Worm (Caenorhabditis elegans) whole organism, early embryonic: ENCODE results near the gene F16G10.11.

Experiments used
- B0310.2 ChIP-seq: sonication (generic microtip); optimal IDR thresholded peaks from 2 replicates; lab custom pipeline; 2016; ENCODE audit warnings: mild to moderate bottlenecking, missing genetic modification characterization, missing compliant biosample characterization
- F13C5.2 ChIP-seq: sonication (generic microtip); optimal IDR thresholded peaks from 2 replicates; lab custom pipeline; 2017; ENCODE audit warnings: mild to moderate bottlenecking, missing genetic modification characterization, inconsistent platforms, missing compliant biosample characterization
- aly-1 ChIP-seq: sonication (generic microtip); optimal IDR thresholded peaks from 2 replicates; lab custom pipeline; 2016; ENCODE audit warnings: missing genetic modification characterization, missing compliant biosample characterization
- ama-1 ChIP-seq: fragments of 150-350 bp; optimal IDR thresholded peaks from 2 replicates; lab custom pipeline; 2014
- ceh-13 ChIP-seq: fragments of 200-800 bp; sonication (Bioruptor generic); optimal IDR thresholded peaks from 2 replicates; lab custom pipeline; 2018; ENCODE audit warnings: mild to moderate bottlenecking, missing genetic modification characterization, missing compliant biosample characterization
- ceh-36 ChIP-seq: sonication (generic microtip); optimal IDR thresholded peaks from 2 replicates; lab custom pipeline; 2016; ENCODE audit warnings: missing genetic modification characterization, inconsistent platforms, missing compliant biosample characterization
- ets-7 ChIP-seq: sonication (generic microtip); optimal IDR thresholded peaks from 2 replicates; lab custom pipeline; 2016; ENCODE audit warnings: missing genotype, missing genetic modification characterization, missing compliant biosample characterization
- flt-1 ChIP-seq: fragments of 200-800 bp; sonication (Bioruptor generic); IDR thresholded peaks from 2 replicates; pipeline ENCODE4 v1.3.6; 2022; ENCODE audit warnings: missing genetic modification characterization, missing compliant biosample characterization
- hmbx-1 ChIP-seq: sonication (generic microtip); optimal IDR thresholded peaks from 2 replicates; lab custom pipeline; 2016; ENCODE audit warnings: mild to moderate bottlenecking, missing genetic modification characterization, missing compliant biosample characterization
- hmg-4 ChIP-seq: fragments of 200-800 bp; sonication (Bioruptor generic); optimal IDR thresholded peaks from 2 replicates; lab custom pipeline; 2018; ENCODE audit warnings: mild to moderate bottlenecking, missing genetic modification characterization, missing compliant biosample characterization
- hnd-1 ChIP-seq: sonication (generic microtip); optimal IDR thresholded peaks from 2 replicates; lab custom pipeline; 2016; ENCODE audit warnings: missing genetic modification characterization, missing compliant biosample characterization
- pes-1 ChIP-seq: fragments of 200-800 bp; sonication (Bioruptor generic); IDR thresholded peaks from 2 replicates; pipeline ENCODE4 v1.3.6; 2022; ENCODE audit warnings: missing genetic modification reagents, missing genetic modification characterization, missing compliant biosample characterization
- scrt-1 ChIP-seq: fragments of 200-800 bp; sonication (Bioruptor generic); IDR thresholded peaks from 2 replicates; pipeline ENCODE4 v1.3.6; 2022; ENCODE audit warnings: missing genetic modification characterization, missing compliant biosample characterization
- sea-1 ChIP-seq: fragments of 200-800 bp; sonication (Bioruptor generic); conservative IDR thresholded peaks from 2 replicates; pipeline ENCODE4 v1.3.6; 2022; ENCODE audit warnings: missing genetic modification characterization, missing compliant biosample characterization
- tbx-11 ChIP-seq: fragments of 200-800 bp; sonication (Bioruptor generic); IDR thresholded peaks from 2 replicates; pipeline ENCODE4 v1.3.6; 2022; ENCODE audit warnings: missing genetic modification characterization, missing compliant biosample characterization
- tbx-37 ChIP-seq: fragments of 200-800 bp; sonication (Bioruptor generic); conservative IDR thresholded peaks from 2 replicates; pipeline ENCODE4 v1.3.6; 2022; ENCODE audit warnings: missing genetic modification reagents, missing genetic modification characterization, missing compliant biosample characterization
- tra-4 ChIP-seq: sonication (generic microtip); optimal IDR thresholded peaks from 2 replicates; lab custom pipeline; 2017; ENCODE audit warnings: missing genetic modification characterization, missing compliant biosample characterization

The F16G10.11 gene

ce11 chrII:2374973-2375372, 18.7 kb downstream of the F16G10.11 start, which contains the start of gene F16G10.2:
Gene F16G10.2, plus strand, starts transcription at chrII:2375273.
- no peak for TF ChIP-seq tbx-11 (GFP tag; lab: Robert Waterston, UW)
- no peak for TF ChIP-seq tbx-37 (GFP tag; lab: Robert Waterston, UW)
- TF ChIP-seq flt-1, result no peak
- no peak for TF ChIP-seq F13C5.2 (tag; lab: Kevin White, UChicago)
- TF ChIP-seq hmbx-1 (tag; lab: Kevin White, UChicago), result no peak
- no peak for TF ChIP-seq ceh-36 (tag; lab: Kevin White, UChicago)
- no peak for TF ChIP-seq pes-1
- TF ChIP-seq scrt-1, result no peak
- no peak for TF ChIP-seq hmg-4 (GFP tag; lab: Kevin White, UChicago)
- no peak for TF ChIP-seq hnd-1
- TF ChIP-seq ets-7, result no peak
- no peak for TF ChIP-seq aly-1 (tag; lab: Kevin White, UChicago)
- no peak for TF ChIP-seq sea-1 (GFP tag; lab: Robert Waterston, UW)
- TF ChIP-seq B0310.2 (tag; lab: Kevin White, UChicago), result no peak
- no peak for TF ChIP-seq tra-4 (tag; lab: Kevin White, UChicago)
- no peak for TF ChIP-seq ceh-13 (GFP tag; lab: Kevin White, UChicago)
- no peak for TF ChIP-seq ama-1

- TF ChIP-seq ceh-36 (tag; lab: Kevin White, UChicago), result no peak
- TF ChIP-seq ama-1, result no peak
- TF ChIP-seq hnd-1, result no peak
- no peak for TF ChIP-seq tra-4 (tag; lab: Kevin White, UChicago)
These were observed 21.6 kb downstream of the F16G10.11 start, which contains the start of gene F16G10.3 for ce11 chrII:2372090-2372489. Gene F16G10.3, plus strand, starts transcription at chrII:2372390.

- TF ChIP-seq tra-4 (tag; lab: Kevin White, UChicago) (no peak), ets-7 (no peak)
These were observed 24.8 kb downstream of the F16G10.11 start, which contains the start of gene hpo-25 for ce11 chrII:2368956-2369355. Gene hpo-25, plus strand, starts transcription at chrII:2369256.

- no peak for TF ChIP-seq flt-1
- TF ChIP-seq aly-1 (tag; lab: Kevin White, UChicago), result no peak
These were observed 26.9 kb downstream of the F16G10.11 start, which contains the start of the genes F43C11.12 and F16G10.5 for ce11 chrII:2366623-2367365. Gene F43C11.12, minus strand, starts transcription at chrII:2366723. Gene F16G10.5, plus strand, starts transcription at chrII:2367315.

ce11 chrII:2363673-2364072, 30.0 kb downstream of the F16G10.11 start, which contains the start of gene F43C11.11:
Gene F43C11.11, minus strand, starts transcription at chrII:2363773.
- TF ChIP-seq ceh-36 (tag; lab: Kevin White, UChicago) (no peak), scrt-1 (no peak), sea-1 (GFP tag; lab: Robert Waterston, UW) (no peak), ama-1 (no peak), hmbx-1 (tag; lab: Kevin White, UChicago) (no peak), hmg-4 (GFP tag; lab: Kevin White, UChicago) (no peak), F13C5.2 (tag; lab: Kevin White, UChicago) (no peak), tbx-37 (GFP tag; lab: Robert Waterston, UW) (no peak)

ce11 chrII:2359965-2360364, 33.8 kb downstream of the F16G10.11 start, which contains the start of gene F43C11.16:
Gene F43C11.16, minus strand, starts transcription at chrII:2360065.
- TF ChIP-seq scrt-1 (no peak), B0310.2 (tag; lab: Kevin White, UChicago) (no peak), aly-1 (tag; lab: Kevin White, UChicago) (no peak), pes-1 (no peak), ets-7 (no peak), ceh-13 (GFP tag; lab: Kevin White, UChicago) (no peak), F13C5.2 (tag; lab: Kevin White, UChicago) (no peak), flt-1 (no peak), sea-1 (GFP tag; lab: Robert Waterston, UW) (no peak), hmg-4 (GFP tag; lab: Kevin White, UChicago) (no peak), tbx-37 (GFP tag; lab: Robert Waterston, UW) (no peak), ceh-36 (tag; lab: Kevin White, UChicago) (no peak), tra-4 (tag; lab: Kevin White, UChicago) (no peak), hnd-1 (no peak), ama-1 (no peak)

- TF ChIP-seq tra-4 (tag; lab: Kevin White, UChicago) (no peak), hmbx-1 (tag; lab: Kevin White, UChicago) (no peak), pes-1 (no peak), ama-1 (no peak), hnd-1 (no peak), ceh-13 (GFP tag; lab: Kevin White, UChicago) (no peak), sea-1 (GFP tag; lab: Robert Waterston, UW) (no peak)
These were observed 36.9 kb downstream of the F16G10.11 start, which contains the start of gene F43C11.1 for ce11 chrII:2356795-2357194. Gene F43C11.1, plus strand, starts transcription at chrII:2357095.

ce11 chrII:2354476-2354875, 39.2 kb downstream of the F16G10.11 start, which contains the start of gene F43C11.2:
Gene F43C11.2, plus strand, starts transcription at chrII:2354776.
- TF ChIP-seq pes-1, result no peak
- no peak for TF ChIP-seq ceh-36 (tag; lab: Kevin White, UChicago)
- TF ChIP-seq F13C5.2 (tag; lab: Kevin White, UChicago), result no peak
- TF ChIP-seq tbx-11 (GFP tag; lab: Robert Waterston, UW), result no peak
- TF ChIP-seq hmbx-1 (tag; lab: Kevin White, UChicago), result no peak
- TF ChIP-seq aly-1 (tag; lab: Kevin White, UChicago), result no peak
- no peak for TF ChIP-seq sea-1 (GFP tag; lab: Robert Waterston, UW)
- TF ChIP-seq B0310.2 (tag; lab: Kevin White, UChicago), result no peak
- TF ChIP-seq ceh-13 (GFP tag; lab: Kevin White, UChicago), result no peak
